Worm (Caenorhabditis elegans) whole organism, young adult: Measurements from ENCODE around the gene mcm-3AP.

ENCODE experiments used
- T26A5.8 ChIP-seq: sonication (generic microtip); optimal IDR thresholded peaks from 2 replicates; lab custom pipeline; 2016; ENCODE audit warnings: missing genetic modification characterization, missing compliant biosample characterization
- ceh-40 ChIP-seq: fragments of 200-800 bp; sonication (Bioruptor generic); IDR thresholded peaks from 2 replicates; pipeline ENCODE4 v1.3.6; 2022; ENCODE audit warnings: missing genetic modification characterization, missing compliant biosample characterization
- ets-4 ChIP-seq: fragments of 200-800 bp; sonication (Bioruptor generic); optimal IDR thresholded peaks from 2 replicates; lab custom pipeline; 2018; ENCODE audit warnings: mild to moderate bottlenecking, missing genetic modification characterization, missing compliant biosample characterization
- gei-17 ChIP-seq: fragments of 200-800 bp; sonication (Bioruptor generic); optimal IDR thresholded peaks from 2 replicates; lab custom pipeline; 2018; ENCODE audit warnings: mild to moderate bottlenecking, missing genetic modification characterization, missing compliant biosample characterization
- lir-1 ChIP-seq: fragments of 200-800 bp; sonication (Bioruptor generic); conservative IDR thresholded peaks from 2 replicates; pipeline ENCODE4 v1.3.6; 2022; ENCODE audit warnings: missing genetic modification reagents, missing genetic modification characterization, missing compliant biosample characterization
- rpc-1 ChIP-seq, 2 experiments: fragments of 150-350 bp in 1 of 2; sonication (generic microtip) in 1 of 2; optimal IDR thresholded peaks; 2 replicates each; lab custom pipeline; 2014 to 2018; ENCODE audit warnings: missing biosample characterization in 1 of 2, missing genetic modification characterization in 1 of 2, missing genetic modification reagents in 1 of 2, missing genotype in 1 of 2
- snpc-4 ChIP-seq, 5 experiments: fragments of 150-350 bp in 1 of 5; sonication (generic microtip) in 4 of 5; optimal IDR thresholded peaks; 2 replicates each; lab custom pipeline; 2014 to 2018; ENCODE audit warnings: missing genetic modification characterization in 5 of 5, missing biosample characterization in 3 of 5, antibody characterized with exemption in 2 of 5, mild to moderate bottlenecking in 2 of 5, missing compliant biosample characterization in 2 of 5, missing genotype in 2 of 5, moderate library complexity in 2 of 5, missing genetic modification reagents in 1 of 5
- unc-130 ChIP-seq: sonication (generic microtip); optimal IDR thresholded peaks from 2 replicates; lab custom pipeline; 2016; ENCODE audit warnings: missing genetic modification reagents, missing genetic modification characterization, missing compliant biosample characterization
- unc-62 ChIP-seq: fragments of 150-350 bp; optimal IDR thresholded peaks from 2 replicates; lab custom pipeline; 2014; ENCODE audit warnings: missing biosample characterization, missing genetic modification reagents, missing genetic modification characterization
- zfh-2 ChIP-seq: fragments of 200-800 bp; sonication (Bioruptor generic); conservative IDR thresholded peaks from 2 replicates; pipeline ENCODE4 v1.3.6; 2022; ENCODE audit warnings: missing genetic modification reagents, missing genetic modification characterization, missing compliant biosample characterization

- TF ChIP-seq lir-1 (GFP tag; lab: Robert Waterston, UW) (no peak), gei-17 (GFP tag; lab: Kevin White, UChicago) (no peak), ets-4 (peak; percentile 12), T26A5.8 (tag; lab: Kevin White, UChicago) (no peak), zfh-2 (peak; percentile 52), rpc-1 (optimal IDR thresholded peaks at IDR 0.05; lab: Kevin White, UChicago) (no peak), rpc-1 (tag; optimal IDR thresholded peaks at IDR 0.05; lab: Kevin White, UChicago) (no peak), unc-130 (GFP tag; lab: Kevin White, UChicago) (peak; percentile 43), unc-62 (GFP tag; lab: Kevin White, UChicago) (no peak), snpc-4 (GFP tag; optimal IDR thresholded peaks at IDR 0.05; lab: Kevin White, UChicago) (peak; percentile 40), snpc-4 (tag; optimal IDR thresholded peaks at IDR 0.05; lab: Kevin White, UChicago) (peak in 2 of 4 experiments; percentile 32 to 43), ceh-40 (GFP tag; lab: Robert Waterston, UW) (no peak)
Observed at ce11 chrIV:7924975-7925828, 23.3 kb upstream of the mcm-3AP start.
